Worm (Caenorhabditis elegans) whole organism, L3 larva: ENCODE measurements around the gene twk-23.

Source experiments
- ceh-28 ChIP-seq: fragments of 150-350 bp; optimal IDR thresholded peaks from 2 replicates; lab custom pipeline; 2014; ENCODE audit warnings: missing biosample characterization, missing genetic modification reagents, missing genetic modification characterization
- ceh-9 ChIP-seq: sonication (generic microtip); optimal IDR thresholded peaks from 2 replicates; lab custom pipeline; 2018; ENCODE audit warnings: missing biosample characterization, missing genetic modification characterization
- elt-3 ChIP-seq, 3 experiments: fragments of 150-350 bp in 1 of 3; sonication (generic microtip) in 2 of 3; optimal IDR thresholded peaks; 2 replicates in 2 of 3; 4 replicates in 1 of 3; lab custom pipeline; 2014 to 2017; ENCODE audit warnings: missing biosample characterization in 3 of 3, missing genetic modification characterization in 3 of 3
- fkh-2 ChIP-seq: fragments of 150-350 bp; optimal IDR thresholded peaks from 2 replicates; lab custom pipeline; 2014; ENCODE audit warnings: missing biosample characterization, missing genetic modification reagents, missing genetic modification characterization
- lin-39 ChIP-seq: fragments of 150-350 bp; optimal IDR thresholded peaks from 2 replicates; lab custom pipeline; 2018; ENCODE audit warnings: missing biosample characterization, missing genetic modification reagents, missing genetic modification characterization
- mdl-1 ChIP-seq: fragments of 150-350 bp; optimal IDR thresholded peaks from 2 replicates; lab custom pipeline; 2014; ENCODE audit warnings: missing biosample characterization, missing genetic modification characterization
- nhr-11 ChIP-seq: fragments of 150-350 bp; optimal IDR thresholded peaks from 2 replicates; lab custom pipeline; 2014; ENCODE audit warnings: missing biosample characterization, missing genetic modification characterization
- nhr-12 ChIP-seq: fragments of 150-350 bp; optimal IDR thresholded peaks from 2 replicates; lab custom pipeline; 2014; ENCODE audit warnings: missing biosample characterization, missing genetic modification characterization
- nhr-25 ChIP-seq: sonication (generic microtip); optimal IDR thresholded peaks from 2 replicates; lab custom pipeline; 2017; ENCODE audit warnings: missing biosample characterization, missing genetic modification characterization
- nhr-28 ChIP-seq: fragments of 150-350 bp; optimal IDR thresholded peaks from 2 replicates; lab custom pipeline; 2014; ENCODE audit warnings: missing biosample characterization, missing genetic modification characterization
- nhr-76 ChIP-seq: fragments of 150-350 bp; sonication (generic microtip); optimal IDR thresholded peaks from 5 replicates; lab custom pipeline; 2014; ENCODE audit warnings: missing biosample characterization, missing genetic modification characterization
- pha-4 ChIP-seq: fragments of 150-350 bp; optimal IDR thresholded peaks from 2 replicates; lab custom pipeline; 2014; ENCODE audit warnings: missing biosample characterization, missing genetic modification reagents, missing genetic modification characterization
- unc-62 ChIP-seq: fragments of 150-350 bp; sonication (generic microtip); optimal IDR thresholded peaks from 4 replicates; lab custom pipeline; 2014; ENCODE audit warnings: missing biosample characterization, missing genetic modification reagents, missing genetic modification characterization
- ztf-4 ChIP-seq: fragments of 150-350 bp; optimal IDR thresholded peaks from 2 replicates; lab custom pipeline; 2014; ENCODE audit warnings: missing biosample characterization, missing genetic modification characterization

- TF ChIP-seq nhr-11 (tag; lab: Kevin White, UChicago): no peak
- TF ChIP-seq lin-39: no peak
- no peak for TF ChIP-seq ceh-28
- TF ChIP-seq fkh-2 (tag; lab: Kevin White, UChicago): no peak
- TF ChIP-seq unc-62 (GFP tag; lab: Kevin White, UChicago): no peak
- no peak for TF ChIP-seq nhr-12 (tag; lab: Kevin White, UChicago)
- no peak for TF ChIP-seq nhr-76 (tag; lab: Kevin White, UChicago)
- no peak for TF ChIP-seq nhr-28 (tag; lab: Kevin White, UChicago)
- TF ChIP-seq ceh-9 (tag; lab: Kevin White, UChicago): no peak
- no peak for TF ChIP-seq mdl-1 (tag; lab: Kevin White, UChicago)
- TF ChIP-seq pha-4 (tag; lab: Kevin White, UChicago): no peak
- no peak for TF ChIP-seq elt-3 (tag; optimal IDR thresholded peaks at IDR 0.05; lab: Kevin White, UChicago)
- no peak for TF ChIP-seq nhr-25
- no peak for TF ChIP-seq ztf-4
Measured at ce11 chrX:13838019-13838418, 14.6 kb upstream of the twk-23 start.
